Worm (Caenorhabditis elegans) whole organism, L2 larva: ENCODE results near the gene F54H12.4.

Source experiments
- ZK546.5 ChIP-seq: sonication (generic microtip); optimal IDR thresholded peaks from 2 replicates; lab custom pipeline; 2017; ENCODE audit warnings: missing biosample characterization, missing genetic modification characterization
- alr-1 ChIP-seq: fragments of 150-350 bp; optimal IDR thresholded peaks from 2 replicates; lab custom pipeline; 2014; ENCODE audit warnings: missing biosample characterization, missing genetic modification characterization
- aly-2 ChIP-seq: fragments of 150-350 bp; optimal IDR thresholded peaks from 2 replicates; lab custom pipeline; 2014; ENCODE audit warnings: missing biosample characterization, missing genetic modification characterization
- dmd-4 ChIP-seq: sonication (generic microtip); optimal IDR thresholded peaks from 2 replicates; lab custom pipeline; 2017; ENCODE audit warnings: missing biosample characterization, missing genetic modification characterization
- fos-1 ChIP-seq: fragments of 150-350 bp; optimal IDR thresholded peaks from 2 replicates; lab custom pipeline; 2014; ENCODE audit warnings: missing biosample characterization, missing genetic modification characterization
- mdl-1 ChIP-seq, 2 experiments: fragments of 150-350 bp in 1 of 2; sonication (generic microtip) in 1 of 2; optimal IDR thresholded peaks; 2 replicates each; lab custom pipeline; 2017; ENCODE audit warnings: missing biosample characterization in 2 of 2, missing genetic modification characterization in 2 of 2
- nhr-11 ChIP-seq: fragments of 150-350 bp; optimal IDR thresholded peaks from 2 replicates; lab custom pipeline; 2014; ENCODE audit warnings: missing biosample characterization, missing genetic modification characterization
- nhr-237 ChIP-seq: fragments of 150-350 bp; optimal IDR thresholded peaks from 2 replicates; lab custom pipeline; 2014; ENCODE audit warnings: missing biosample characterization, missing genetic modification characterization
- nhr-25 ChIP-seq: fragments of 150-350 bp; sonication (generic microtip); optimal IDR thresholded peaks from 3 replicates; lab custom pipeline; 2014; ENCODE audit warnings: missing biosample characterization, missing genetic modification characterization
- nhr-6 ChIP-seq: fragments of 150-350 bp; optimal IDR thresholded peaks from 2 replicates; lab custom pipeline; 2014; ENCODE audit warnings: missing biosample characterization, missing genetic modification characterization
- zag-1 ChIP-seq: fragments of 150-350 bp; optimal IDR thresholded peaks from 2 replicates; lab custom pipeline; 2014; ENCODE audit warnings: missing biosample characterization, missing genetic modification characterization

- TF ChIP-seq nhr-11 (tag; lab: Kevin White, UChicago) (no peak), zag-1 (tag; lab: Kevin White, UChicago) (no peak), alr-1 (no peak), aly-2 (no peak), fos-1 (no peak), nhr-25 (tag; lab: Kevin White, UChicago) (no peak), nhr-237 (no peak), nhr-6 (tag; lab: Kevin White, UChicago) (no peak), mdl-1 (tag; optimal IDR thresholded peaks at IDR 0.05; lab: Kevin White, UChicago) (no peak), ZK546.5 (tag; lab: Kevin White, UChicago) (no peak), dmd-4 (tag; lab: Kevin White, UChicago) (no peak)
Measured at ce11 chrIII:7981233-7981632, 18.7 kb upstream of the F54H12.4 start.
